Worm (Caenorhabditis elegans) whole organism, L4 larva: Measurements from ENCODE around the gene C34F11.1.

ENCODE experiments used
- F10B5.3 ChIP-seq: sonication (generic microtip); optimal IDR thresholded peaks from 2 replicates; lab custom pipeline; 2016; ENCODE audit warnings: mild to moderate bottlenecking, missing genetic modification characterization, missing compliant biosample characterization
- F49E8.2 ChIP-seq: sonication (generic microtip); optimal IDR thresholded peaks from 2 replicates; lab custom pipeline; 2016; ENCODE audit warnings: missing compliant biosample characterization, mild to moderate bottlenecking, missing genetic modification characterization, borderline replicate concordance
- Y105C5A.15 ChIP-seq: fragments of 200-800 bp; sonication (Bioruptor generic); IDR thresholded peaks from 2 replicates; pipeline ENCODE4 v1.3.6; 2022; ENCODE audit warnings: missing genetic modification characterization, missing compliant biosample characterization
- Y48G9A.11 ChIP-seq: fragments of 200-800 bp; sonication (Bioruptor generic); IDR thresholded peaks from 2 replicates; pipeline ENCODE4 v1.3.6; 2022; ENCODE audit warnings: missing genetic modification reagents, missing genetic modification characterization, missing compliant biosample characterization
- ZK337.2 ChIP-seq: fragments of 200-800 bp; sonication (Bioruptor generic); IDR thresholded peaks from 2 replicates; pipeline ENCODE4 v1.3.6; 2022; ENCODE audit warnings: missing genetic modification reagents, missing genetic modification characterization, missing compliant biosample characterization
- ZK546.5 ChIP-seq, 2 experiments: sonication (generic microtip); optimal IDR thresholded peaks; 2 replicates each; lab custom pipeline; 2017; ENCODE audit warnings: missing biosample characterization in 2 of 2, missing genetic modification characterization in 2 of 2
- aha-1 ChIP-seq: fragments of 150-350 bp; peaks from one replicate; lab custom pipeline; 2014; ENCODE audit warnings: missing biosample characterization, missing genetic modification characterization
- aly-2 ChIP-seq: sonication (generic microtip); optimal IDR thresholded peaks from 2 replicates; lab custom pipeline; 2018; ENCODE audit warnings: missing biosample characterization, missing genetic modification characterization
- ama-1 ChIP-seq: fragments of 150-350 bp; optimal IDR thresholded peaks from 2 replicates; lab custom pipeline; 2014; ENCODE audit warnings: inconsistent platforms, mixed read lengths
- ceh-20 ChIP-seq: fragments of 200-800 bp; sonication (Bioruptor generic); IDR thresholded peaks from 2 replicates; pipeline ENCODE4 v1.3.6; 2022; ENCODE audit warnings: missing genetic modification reagents, missing genetic modification characterization, missing compliant biosample characterization
- ceh-32 ChIP-seq: sonication (generic microtip); optimal IDR thresholded peaks from 2 replicates; lab custom pipeline; 2016; ENCODE audit warnings: mild to moderate bottlenecking, missing genetic modification characterization, missing compliant biosample characterization; ENCODE audit not compliant: poor library complexity
- ceh-62 ChIP-seq: sonication (generic microtip); optimal IDR thresholded peaks from 2 replicates; lab custom pipeline; 2017; ENCODE audit warnings: missing biosample characterization, missing genetic modification characterization
- ceh-82 ChIP-seq: sonication (generic microtip); optimal IDR thresholded peaks from 2 replicates; lab custom pipeline; 2017; ENCODE audit warnings: missing biosample characterization, missing genetic modification characterization
- ctbp-1 ChIP-seq: fragments of 200-800 bp; sonication (Bioruptor generic); IDR thresholded peaks from 2 replicates; pipeline ENCODE4 v1.3.6; 2022; ENCODE audit warnings: missing genetic modification reagents, missing genetic modification characterization, missing compliant biosample characterization
- daf-16 ChIP-seq, 3 experiments: sonication (generic microtip); optimal IDR thresholded peaks; 2 replicates each; lab custom pipeline; 2016 to 2017; ENCODE audit warnings: missing genetic modification characterization in 3 of 3, missing genetic modification reagents in 3 of 3, mild to moderate bottlenecking in 2 of 3, missing compliant biosample characterization in 2 of 3, missing biosample characterization in 1 of 3, moderate library complexity in 1 of 3
- daf-8 ChIP-seq: fragments of 200-800 bp; sonication (Bioruptor generic); IDR thresholded peaks from 2 replicates; pipeline ENCODE4 v1.3.6; 2022; ENCODE audit warnings: missing genetic modification characterization, missing compliant biosample characterization
- duxl-1 ChIP-seq: sonication (generic microtip); optimal IDR thresholded peaks from 2 replicates; lab custom pipeline; 2016; ENCODE audit warnings: mild to moderate bottlenecking, missing genetic modification characterization, moderate library complexity, missing compliant biosample characterization; ENCODE audit not compliant: poor library complexity
- gei-8 ChIP-seq: fragments of 200-800 bp; sonication (Bioruptor generic); optimal IDR thresholded peaks from 2 replicates; lab custom pipeline; 2018; ENCODE audit warnings: mild to moderate bottlenecking, missing genetic modification characterization, missing compliant biosample characterization
- hif-1 ChIP-seq, 2 experiments: sonication (generic microtip); optimal IDR thresholded peaks; 2 replicates each; lab custom pipeline; 2016 to 2017; ENCODE audit warnings: missing compliant biosample characterization in 2 of 2, missing genetic modification characterization in 2 of 2, missing genetic modification reagents in 2 of 2, missing genotype in 2 of 2, mild to moderate bottlenecking in 1 of 2
- hlh-11 ChIP-seq: fragments of 200-800 bp; sonication (Bioruptor generic); optimal IDR thresholded peaks from 2 replicates; lab custom pipeline; 2018; ENCODE audit warnings: mild to moderate bottlenecking, missing genetic modification characterization, missing compliant biosample characterization
- hlh-30 ChIP-seq: sonication (generic microtip); optimal IDR thresholded peaks from 2 replicates; lab custom pipeline; 2017; ENCODE audit warnings: antibody characterized with exemption, mild to moderate bottlenecking, missing genetic modification characterization, missing compliant biosample characterization; ENCODE audit not compliant: insufficient read depth
- hmg-1.1 ChIP-seq: fragments of 200-800 bp; sonication (Bioruptor generic); IDR thresholded peaks from 2 replicates; pipeline ENCODE4 v1.3.6; 2022; ENCODE audit warnings: missing genetic modification reagents, missing genetic modification characterization, missing compliant biosample characterization
- lim-7 ChIP-seq: fragments of 200-800 bp; sonication (Bioruptor generic); IDR thresholded peaks from 2 replicates; pipeline ENCODE4 v1.3.6; 2022; ENCODE audit warnings: missing genetic modification characterization, missing compliant biosample characterization
- lin-13 ChIP-seq: fragments of 150-350 bp; optimal IDR thresholded peaks from 2 replicates; lab custom pipeline; 2014; ENCODE audit warnings: missing biosample characterization, missing genetic modification reagents, missing genetic modification characterization
- lin-29 ChIP-seq: fragments of 200-800 bp; sonication (Bioruptor generic); IDR thresholded peaks from 2 replicates; pipeline ENCODE4 v1.3.6; 2022; ENCODE audit warnings: missing genetic modification reagents, missing genetic modification characterization, missing compliant biosample characterization
- lin-38 ChIP-seq: fragments of 200-800 bp; sonication (Bioruptor generic); IDR thresholded peaks from 2 replicates; pipeline ENCODE4 v1.3.6; 2022; ENCODE audit warnings: missing genetic modification reagents, missing genetic modification characterization, missing compliant biosample characterization
- lin-39 ChIP-seq: fragments of 150-350 bp; optimal IDR thresholded peaks from 2 replicates; lab custom pipeline; 2014; ENCODE audit warnings: missing biosample characterization, missing genetic modification reagents, missing genetic modification characterization
- lsy-2 ChIP-seq, 2 experiments: fragments of 150-350 bp in 1 of 2; sonication (generic microtip) in 1 of 2; optimal IDR thresholded peaks; 2 replicates each; lab custom pipeline; 2014 to 2017; ENCODE audit warnings: missing biosample characterization in 2 of 2, missing genetic modification characterization in 2 of 2
- mep-1 ChIP-seq: fragments of 150-350 bp; sonication (generic microtip); optimal IDR thresholded peaks from 3 replicates; lab custom pipeline; 2014; ENCODE audit warnings: missing biosample characterization, missing genetic modification characterization
- mxl-2 ChIP-seq: fragments of 200-800 bp; sonication (Bioruptor generic); conservative IDR thresholded peaks from 2 replicates; pipeline ENCODE4 v1.3.6; 2022; ENCODE audit warnings: missing genetic modification reagents, missing genetic modification characterization, missing compliant biosample characterization
- nhr-10 ChIP-seq: fragments of 150-350 bp; optimal IDR thresholded peaks from 2 replicates; lab custom pipeline; 2014; ENCODE audit warnings: missing biosample characterization, missing genetic modification characterization
- nhr-102 ChIP-seq: sonication (generic microtip); optimal IDR thresholded peaks from 2 replicates; lab custom pipeline; 2016; ENCODE audit warnings: mild to moderate bottlenecking, missing genetic modification characterization, moderate library complexity, missing compliant biosample characterization
- nhr-28 ChIP-seq: fragments of 150-350 bp; optimal IDR thresholded peaks from 2 replicates; lab custom pipeline; 2014; ENCODE audit warnings: missing biosample characterization, missing genetic modification characterization
- nhr-41 ChIP-seq: fragments of 200-800 bp; sonication (Bioruptor generic); IDR thresholded peaks from 2 replicates; pipeline ENCODE4 v1.3.6; 2022; ENCODE audit warnings: missing genetic modification reagents, missing genetic modification characterization, missing compliant biosample characterization
- nhr-6 ChIP-seq: fragments of 150-350 bp; optimal IDR thresholded peaks from 2 replicates; lab custom pipeline; 2014; ENCODE audit warnings: missing biosample characterization, missing genetic modification characterization
- pha-4 ChIP-seq, 2 experiments: fragments of 150-350 bp in 1 of 2; fragments of 200-800 bp in 1 of 2; sonication (Bioruptor generic) in 1 of 2; IDR thresholded peaks in 1 of 2; optimal IDR thresholded peaks in 1 of 2; 2 replicates each; pipeline versions ENCODE4 v1.3.6 to Lab custom; 2014 to 2022; ENCODE audit warnings: missing genetic modification characterization in 2 of 2, missing genetic modification reagents in 2 of 2, missing biosample characterization in 1 of 2, missing compliant biosample characterization in 1 of 2
- php-3 ChIP-seq: fragments of 200-800 bp; sonication (Bioruptor generic); IDR thresholded peaks from 2 replicates; pipeline ENCODE4 v1.3.6; 2022; ENCODE audit warnings: missing genetic modification reagents, missing genetic modification characterization, missing compliant biosample characterization
- rbr-2 ChIP-seq: sonication (generic microtip); optimal IDR thresholded peaks from 2 replicates; lab custom pipeline; 2016; ENCODE audit warnings: missing genotype, missing genetic modification characterization, missing compliant biosample characterization
- set-16 ChIP-seq: fragments of 200-800 bp; sonication (Bioruptor generic); IDR thresholded peaks from 2 replicates; pipeline ENCODE4 v1.3.6; 2022; ENCODE audit warnings: missing genetic modification reagents, missing genetic modification characterization, missing compliant biosample characterization
- snpc-1.2 ChIP-seq: fragments of 200-800 bp; sonication (Bioruptor generic); IDR thresholded peaks from 2 replicates; pipeline ENCODE4 v1.3.6; 2022; ENCODE audit warnings: missing genetic modification reagents, missing genetic modification characterization, missing compliant biosample characterization
- snpc-4 ChIP-seq: fragments of 150-350 bp; optimal IDR thresholded peaks from 2 replicates; lab custom pipeline; 2014; ENCODE audit warnings: missing biosample characterization, missing genetic modification characterization
- spr-3 ChIP-seq: fragments of 200-800 bp; sonication (Bioruptor generic); optimal IDR thresholded peaks from 2 replicates; lab custom pipeline; 2018; ENCODE audit warnings: mild to moderate bottlenecking, missing genetic modification characterization, missing compliant biosample characterization
- tra-1 ChIP-seq: fragments of 200-800 bp; sonication (Bioruptor generic); IDR thresholded peaks from 2 replicates; pipeline ENCODE4 v1.3.6; 2022; ENCODE audit warnings: missing genetic modification reagents, missing genetic modification characterization, missing compliant biosample characterization
- unc-130 ChIP-seq: sonication (generic microtip); optimal IDR thresholded peaks from 2 replicates; lab custom pipeline; 2016; ENCODE audit warnings: missing genetic modification reagents, missing genetic modification characterization, missing compliant biosample characterization
- zag-1 ChIP-seq: fragments of 150-350 bp; optimal IDR thresholded peaks from 2 replicates; lab custom pipeline; 2014; ENCODE audit warnings: missing biosample characterization, missing genetic modification characterization
- zfp-2 ChIP-seq: sonication (generic microtip); optimal IDR thresholded peaks from 2 replicates; lab custom pipeline; 2016; ENCODE audit warnings: mild to moderate bottlenecking, missing genetic modification characterization, missing compliant biosample characterization
- zfp-3 ChIP-seq: fragments of 200-800 bp; sonication (Bioruptor generic); conservative IDR thresholded peaks from 2 replicates; pipeline ENCODE4 v1.3.6; 2022; ENCODE audit warnings: missing genetic modification reagents, missing genetic modification characterization, missing compliant biosample characterization
- ztf-7 ChIP-seq: fragments of 150-350 bp; optimal IDR thresholded peaks from 2 replicates; lab custom pipeline; 2014; ENCODE audit warnings: missing biosample characterization, missing genetic modification characterization

Gene C34F11.1

ce11 chrII:5200987-5201582 is 11.7 kb upstream of the C34F11.1 start (continued):
- TF ChIP-seq zfp-2 (tag; lab: Kevin White, UChicago) = no peak
- TF ChIP-seq zfp-3 (GFP tag; lab: Robert Waterston, UW) = no peak
- no peak for TF ChIP-seq mxl-2 (GFP tag; lab: Robert Waterston, UW)
- peak; percentile 54; the same call in 1 of the 2 replicates for TF ChIP-seq hmg-1.1 (GFP tag; lab: Robert Waterston, UW)
- TF ChIP-seq nhr-41 (GFP tag; lab: Robert Waterston, UW) = no peak
- no peak for TF ChIP-seq ama-1 (lab: Kevin White, UChicago)
- TF ChIP-seq hlh-30 = peak; percentile 81
- TF ChIP-seq F49E8.2 (tag; lab: Kevin White, UChicago) = no peak
- no peak for TF ChIP-seq lin-29 (GFP tag; lab: Robert Waterston, UW)
- no peak for TF ChIP-seq hif-1 (tag; optimal IDR thresholded peaks at IDR 0.05; lab: Kevin White, UChicago)
- TF ChIP-seq daf-16 (GFP tag; optimal IDR thresholded peaks at IDR 0.05; lab: Kevin White, UChicago) = peak in 1 of 2 experiments; percentile 89
- peak; percentile 50 for TF ChIP-seq daf-16 (tag; optimal IDR thresholded peaks at IDR 0.05; lab: Kevin White, UChicago)
- TF ChIP-seq rbr-2 (tag; lab: Kevin White, UChicago) = peak; percentile 11
- no peak for TF ChIP-seq aly-2 (tag; lab: Kevin White, UChicago)
- TF ChIP-seq ceh-20 (GFP tag; lab: Robert Waterston, UW) = no peak
- TF ChIP-seq daf-8 = no peak
- no peak for TF ChIP-seq ztf-7 (tag; lab: Kevin White, UChicago)
- no peak for TF ChIP-seq F10B5.3 (tag; lab: Kevin White, UChicago)
- TF ChIP-seq gei-8 (GFP tag; lab: Kevin White, UChicago) = no peak
- TF ChIP-seq nhr-10 (tag; lab: Kevin White, UChicago) = no peak
- peak; percentile 56 for TF ChIP-seq mep-1 (tag; lab: Kevin White, UChicago)
- no peak for TF ChIP-seq tra-1 (GFP tag; lab: Robert Waterston, UW)
- no peak for TF ChIP-seq lin-13 (GFP tag; lab: Kevin White, UChicago)
- TF ChIP-seq ZK337.2 (GFP tag; lab: Robert Waterston, UW) = no peak
- TF ChIP-seq ceh-82 (tag; lab: Kevin White, UChicago) = no peak
- no peak for TF ChIP-seq aha-1
- TF ChIP-seq snpc-4 = no peak
- TF ChIP-seq Y48G9A.11 (GFP tag; lab: Robert Waterston, UW) = no peak
- TF ChIP-seq zag-1 = no peak
- TF ChIP-seq pha-4 (GFP tag; IDR thresholded peaks at IDR 0.05; lab: Robert Waterston, UW) = no peak
- peak; percentile 11 for TF ChIP-seq pha-4 (tag; optimal IDR thresholded peaks at IDR 0.05; lab: Kevin White, UChicago)
- no peak for TF ChIP-seq spr-3 (GFP tag; lab: Kevin White, UChicago)
- no peak for TF ChIP-seq nhr-102
- TF ChIP-seq lin-38 (GFP tag; lab: Robert Waterston, UW) = no peak
- TF ChIP-seq ceh-62 (tag; lab: Kevin White, UChicago) = no peak
- TF ChIP-seq duxl-1 (tag; lab: Kevin White, UChicago) = no peak
- TF ChIP-seq php-3 (GFP tag; lab: Robert Waterston, UW) = no peak
- TF ChIP-seq snpc-1.2 (GFP tag; lab: Robert Waterston, UW) = no peak
- no peak for TF ChIP-seq ctbp-1 (GFP tag; lab: Robert Waterston, UW)
- no peak for TF ChIP-seq nhr-6 (tag; lab: Kevin White, UChicago)
- no peak for TF ChIP-seq set-16 (GFP tag; lab: Robert Waterston, UW)
- TF ChIP-seq Y105C5A.15 (GFP tag; lab: Robert Waterston, UW) = no peak
- TF ChIP-seq lin-39 (tag; lab: Kevin White, UChicago) = no peak
- no peak for TF ChIP-seq unc-130 (GFP tag; lab: Kevin White, UChicago)
- no peak for TF ChIP-seq ZK546.5 (tag; optimal IDR thresholded peaks at IDR 0.05; lab: Kevin White, UChicago)
- TF ChIP-seq nhr-28 (tag; lab: Kevin White, UChicago) = peak; percentile 3
- TF ChIP-seq lim-7 = no peak
- TF ChIP-seq hlh-11 (tag; lab: Kevin White, UChicago) = peak; percentile 57
- no peak for TF ChIP-seq ceh-32 (tag; lab: Kevin White, UChicago)
- peak in 1 of 2 experiments; percentile 67 for TF ChIP-seq lsy-2 (tag; optimal IDR thresholded peaks at IDR 0.05; lab: Kevin White, UChicago)
